Worm (Caenorhabditis elegans): ENCODE results near the gene C44H4.8.
A peak's percentile ranks its signal among the peaks of the same experiment; 100 is the strongest.

The C44H4.8 gene

DNA sequence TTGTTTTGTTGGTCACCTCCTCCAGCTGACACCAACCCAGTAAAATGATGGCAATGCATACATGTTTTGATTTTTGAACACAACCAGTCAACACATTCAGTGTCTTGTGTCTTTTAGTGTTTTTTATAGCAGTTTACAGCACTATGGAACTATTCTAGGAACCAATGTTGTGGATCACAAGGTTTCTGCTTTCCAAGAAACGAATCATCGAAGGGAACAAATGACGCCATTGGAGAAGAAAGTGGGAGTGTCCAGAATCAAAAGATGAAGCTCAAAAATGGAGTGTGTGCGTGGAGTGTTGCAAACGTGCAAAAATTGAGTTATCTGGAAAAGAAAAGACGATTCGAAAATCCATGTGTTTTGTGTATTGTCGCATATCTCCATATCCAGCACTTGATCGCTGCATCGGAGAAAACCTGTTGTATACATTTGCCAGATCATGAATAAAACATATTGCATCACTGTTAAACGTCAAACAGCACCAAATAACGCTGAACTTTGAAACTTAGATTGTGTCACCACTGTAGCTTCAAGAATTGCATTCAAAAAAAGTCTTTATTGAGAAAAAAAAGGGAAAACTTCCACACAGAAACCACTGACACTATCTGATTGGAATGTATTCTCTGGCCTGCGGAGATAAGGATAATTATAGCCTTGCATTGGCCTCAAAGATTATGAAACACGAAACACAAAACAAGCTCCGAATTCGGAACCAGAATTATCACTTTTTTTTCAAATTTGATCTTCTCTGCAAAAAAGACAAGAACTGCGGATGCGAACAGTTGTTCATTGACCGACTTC, 32.4 kb upstream of the C44H4.8 start (continued):
- TF ChIP-seq ama-1 (optimal IDR thresholded peaks at IDR 0.05) (no peak), snu-23 (GFP tag; optimal IDR thresholded peaks at IDR 0.05) (peak; percentile 34), ceh-8 (GFP tag; optimal IDR thresholded peaks at IDR 0.05) (peak; percentile 61), grh-1 (GFP tag; IDR thresholded peaks at IDR 0.05) (no peak), nhr-71 (tag; optimal IDR thresholded peaks at IDR 0.05) (peak; percentile 98), ets-5 (GFP tag; IDR thresholded peaks at IDR 0.05) (no peak)

DNA sequence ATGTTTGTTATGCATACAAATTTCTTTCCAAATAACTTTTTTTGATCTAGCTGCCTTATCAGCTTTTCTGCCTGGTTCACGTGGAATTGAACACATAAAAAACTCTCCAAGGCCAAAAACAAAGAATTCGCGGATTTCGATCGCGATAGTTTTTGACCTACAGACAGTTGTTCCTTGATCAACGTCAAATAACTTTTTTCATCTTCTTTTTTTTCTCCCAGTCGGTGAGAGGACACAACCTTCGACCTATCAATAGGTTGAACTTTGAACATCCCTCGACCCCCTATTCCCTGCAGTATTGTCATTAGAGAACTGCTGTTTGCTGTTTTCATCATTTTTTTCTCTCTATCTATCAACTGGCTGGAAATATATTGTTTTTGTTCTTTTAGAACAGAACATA, 31.1 kb upstream of the C44H4.8 start:
- peak; percentile 68 for TF ChIP-seq nhr-85 (tag)
- peak; percentile 67 for TF ChIP-seq blmp-1 (tag; optimal IDR thresholded peaks at IDR 0.05)
- no peak for TF ChIP-seq lin-13 (GFP tag; optimal IDR thresholded peaks at IDR 0.05)
- no peak for TF ChIP-seq tlp-1 (tag; optimal IDR thresholded peaks at IDR 0.05)
- peak; percentile 4 for TF ChIP-seq nhr-71 (tag; optimal IDR thresholded peaks at IDR 0.05)
- no peak for TF ChIP-seq unc-130 (tag; optimal IDR thresholded peaks at IDR 0.05)

DNA sequence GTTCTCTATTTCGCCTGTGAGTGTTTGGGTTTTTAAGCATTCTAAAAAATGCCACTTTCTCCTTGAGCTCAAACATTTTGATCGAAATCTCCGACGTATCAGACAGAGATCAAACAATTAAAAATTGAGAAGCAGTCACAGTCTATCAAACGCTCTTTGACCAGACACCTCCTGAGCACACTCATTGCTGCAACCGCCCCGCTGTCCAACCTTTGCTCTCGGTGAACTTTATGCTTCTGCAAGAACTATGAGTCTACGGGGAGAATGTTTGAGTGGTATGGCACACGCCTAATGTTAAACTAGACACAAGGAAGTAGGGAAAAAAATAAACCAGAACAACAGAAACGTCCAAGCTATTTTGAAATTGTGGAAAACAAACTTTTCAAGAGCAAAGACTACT, 29.7 kb upstream of the C44H4.8 start:
- TF ChIP-seq nhr-71 (tag; optimal IDR thresholded peaks at IDR 0.05), result peak; percentile 38
- TF ChIP-seq dpl-1 (GFP tag; optimal IDR thresholded peaks at IDR 0.05), result no peak
- no peak for TF ChIP-seq pag-3 (tag; optimal IDR thresholded peaks at IDR 0.05; ENCODE audit: borderline replicate concordance, insufficient read depth)
- peak; percentile 26 for TF ChIP-seq fkh-8 (tag; optimal IDR thresholded peaks at IDR 0.05)
- no peak for TF ChIP-seq ceh-82 (tag; optimal IDR thresholded peaks at IDR 0.05)
- 0 out of 2 replicates have a peak, but pooled peaks have one; percentile 15 for TF ChIP-seq nhr-19 (GFP tag; conservative IDR thresholded peaks at IDR 0.05)
- no peak for TF ChIP-seq efl-1 (optimal IDR thresholded peaks at IDR 0.05)
- peak in 1 of 2 experiments; percentile 74 for TF ChIP-seq efl-1 (GFP tag; optimal IDR thresholded peaks at IDR 0.05 in 1 of 2)

DNA sequence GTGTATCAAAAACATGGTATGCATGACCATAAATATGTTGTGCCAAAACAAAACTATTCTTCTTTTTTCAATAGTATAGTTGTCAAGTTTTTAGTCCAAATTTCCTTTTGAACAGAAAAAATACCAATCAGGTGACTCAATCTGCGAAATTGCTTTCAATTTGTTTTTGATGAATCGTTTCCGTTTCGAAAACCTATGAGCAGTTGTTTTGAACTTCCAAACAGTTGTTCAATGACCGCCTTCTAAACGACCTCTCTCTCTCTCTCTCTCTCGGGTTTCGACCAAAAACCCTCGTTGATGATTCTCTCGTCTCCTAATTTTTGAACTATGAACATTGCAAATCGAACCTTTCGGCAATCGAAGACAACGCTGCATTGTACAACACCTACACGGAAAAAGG, 28.9 kb upstream of the C44H4.8 start:
- no peak for TF ChIP-seq swsn-7 (tag; optimal IDR thresholded peaks at IDR 0.05)
- no peak for TF ChIP-seq aha-1 (tag; optimal IDR thresholded peaks at IDR 0.05)
- no peak for TF ChIP-seq zip-4 (GFP tag; optimal IDR thresholded peaks at IDR 0.05)
- no peak for TF ChIP-seq hlh-4 (tag; optimal IDR thresholded peaks at IDR 0.05)
- TF ChIP-seq grh-1 (GFP tag; IDR thresholded peaks at IDR 0.05), result no peak
- TF ChIP-seq nhr-71 (tag; optimal IDR thresholded peaks at IDR 0.05), result peak; percentile 77
- TF ChIP-seq egl-27 (tag; optimal IDR thresholded peaks at IDR 0.05), result no peak
- no peak for TF ChIP-seq pax-3 (tag; optimal IDR thresholded peaks at IDR 0.05)
- no peak for TF ChIP-seq unc-130 (tag; optimal IDR thresholded peaks at IDR 0.05)
- no peak for TF ChIP-seq unc-86 (tag; optimal IDR thresholded peaks at IDR 0.05)
- TF ChIP-seq ceh-90 (tag; optimal IDR thresholded peaks at IDR 0.05), result no peak
- TF ChIP-seq rnt-1 (tag; optimal IDR thresholded peaks at IDR 0.05), result peak; percentile 76
- no peak for TF ChIP-seq ets-5 (GFP tag; IDR thresholded peaks at IDR 0.05)
- TF ChIP-seq ztf-11 (tag; optimal IDR thresholded peaks at IDR 0.05), result no peak
- TF ChIP-seq dpl-1 (GFP tag; optimal IDR thresholded peaks at IDR 0.05), result no peak
- no peak for TF ChIP-seq mab-9 (GFP tag; IDR thresholded peaks at IDR 0.05)
- peak; percentile 66 for TF ChIP-seq lin-39 (tag; optimal IDR thresholded peaks at IDR 0.05)
- TF ChIP-seq tbx-2 (tag; optimal IDR thresholded peaks at IDR 0.05), result no peak
- TF ChIP-seq lin-15B (tag; optimal IDR thresholded peaks at IDR 0.05), result no peak
- no peak for TF ChIP-seq alr-1 (tag; optimal IDR thresholded peaks at IDR 0.05; ENCODE audit: borderline replicate concordance)
- peak; percentile 62 for TF ChIP-seq nhr-19 (GFP tag; conservative IDR thresholded peaks at IDR 0.05)
- no peak for TF ChIP-seq nhr-84 (tag; optimal IDR thresholded peaks at IDR 0.05)
- no peak for TF ChIP-seq ceh-88 (GFP tag; IDR thresholded peaks at IDR 0.05)
- no peak for TF ChIP-seq nhr-12 (tag; optimal IDR thresholded peaks at IDR 0.05)
- no peak for TF ChIP-seq tlp-1 (tag; optimal IDR thresholded peaks at IDR 0.05)
- TF ChIP-seq fkh-10 (GFP tag; optimal IDR thresholded peaks at IDR 0.05), result no peak
- no peak for TF ChIP-seq egl-13 (tag; optimal IDR thresholded peaks at IDR 0.05)
- no peak for TF ChIP-seq mef-2 (tag; optimal IDR thresholded peaks at IDR 0.05)
- peak; percentile 71 for TF ChIP-seq lin-14 (GFP tag; optimal IDR thresholded peaks at IDR 0.05)
- no peak for TF ChIP-seq hlh-17 (GFP tag; optimal IDR thresholded peaks at IDR 0.05; ENCODE audit: borderline replicate concordance)
- no peak for TF ChIP-seq xbp-1 (tag; optimal IDR thresholded peaks at IDR 0.05)
- TF ChIP-seq nhr-85 (tag), result peak; percentile 68
- no peak for TF ChIP-seq fkh-4 (tag; optimal IDR thresholded peaks at IDR 0.05; ENCODE audit: borderline replicate concordance)
- no peak for TF ChIP-seq skn-1 (tag; optimal IDR thresholded peaks at IDR 0.05)
- TF ChIP-seq sup-37 (GFP tag; optimal IDR thresholded peaks at IDR 0.05), result no peak

Data from whole organism, L1 larva.